Fruit fly (Drosophila melanogaster) whole organism, pupa: ENCODE data around the gene ast.

Source experiments
- CG10348 ChIP-seq: fragments of 200-800 bp; sonication (Bioruptor generic); IDR thresholded peaks from 2 replicates; pipeline ENCODE4 v1.3.6; 2022; ENCODE audit warnings: missing biosample characterization, missing genetic modification characterization
- CG13204 ChIP-seq: fragments of 200-800 bp; sonication (Bioruptor generic); optimal IDR thresholded peaks from 2 replicates; lab custom pipeline; 2018; ENCODE audit warnings: missing biosample characterization, mild to moderate bottlenecking, missing genetic modification characterization, moderate library complexity
- CG15710 ChIP-seq: fragments of 200-800 bp; sonication (Bioruptor generic); optimal IDR thresholded peaks from 2 replicates; lab custom pipeline; 2018; ENCODE audit warnings: missing biosample characterization, mild to moderate bottlenecking, missing genetic modification characterization, moderate library complexity
- CG17806 ChIP-seq: fragments of 200-800 bp; sonication (Bioruptor generic); optimal IDR thresholded peaks from 2 replicates; lab custom pipeline; 2018; ENCODE audit warnings: missing biosample characterization, mild to moderate bottlenecking, missing genetic modification characterization, moderate library complexity
- CG32121 ChIP-seq: fragments of 200-800 bp; sonication (Bioruptor generic); IDR thresholded peaks from 2 replicates; pipeline ENCODE4 v1.3.6; 2022; ENCODE audit warnings: missing biosample characterization, missing genetic modification characterization
- CG34367 ChIP-seq: fragments of 200-800 bp; sonication (Bioruptor generic); optimal IDR thresholded peaks from 2 replicates; lab custom pipeline; 2018; ENCODE audit warnings: missing biosample characterization, mild to moderate bottlenecking, missing genetic modification characterization
- CG4496 ChIP-seq: fragments of 200-800 bp; sonication (Bioruptor generic); IDR thresholded peaks from 3 replicates; pipeline ENCODE4 v1.3.6; 2022; ENCODE audit warnings: missing biosample characterization, missing genetic modification characterization
- CG8159 ChIP-seq: fragments of 200-800 bp; sonication (Bioruptor generic); optimal IDR thresholded peaks from 3 replicates; lab custom pipeline; 2018; ENCODE audit warnings: missing biosample characterization, mild to moderate bottlenecking, missing genetic modification characterization, moderate library complexity
- CG9948 ChIP-seq: fragments of 200-800 bp; sonication (Bioruptor generic); optimal IDR thresholded peaks from 2 replicates; lab custom pipeline; 2018; ENCODE audit warnings: missing biosample characterization, mild to moderate bottlenecking, missing genetic modification characterization, moderate library complexity
- D1 ChIP-seq: fragments of 200-800 bp; sonication (Bioruptor generic); optimal IDR thresholded peaks from 2 replicates; lab custom pipeline; 2018; ENCODE audit warnings: missing biosample characterization, mild to moderate bottlenecking, missing genetic modification characterization, moderate library complexity
- EcR ChIP-seq: fragments of 200-800 bp; sonication (Bioruptor generic); optimal IDR thresholded peaks from 3 replicates; lab custom pipeline; 2019; ENCODE audit warnings: missing biosample characterization, missing genetic modification characterization, mild to moderate bottlenecking, moderate library complexity, missing genetic modification reagents
- Ets98B ChIP-seq: fragments of 200-800 bp; sonication (Bioruptor generic); IDR thresholded peaks from 2 replicates; pipeline ENCODE4 v1.3.6; 2022; ENCODE audit warnings: missing biosample characterization, missing genetic modification characterization
- fd96Ca ChIP-seq: fragments of 200-800 bp; sonication (Bioruptor generic); IDR thresholded peaks from 3 replicates; pipeline ENCODE4 v1.3.6; 2022; ENCODE audit warnings: missing biosample characterization, missing genetic modification characterization
- gl ChIP-seq: fragments of 200-800 bp; sonication (Bioruptor generic); optimal IDR thresholded peaks from 2 replicates; lab custom pipeline; 2018; ENCODE audit warnings: missing biosample characterization, mild to moderate bottlenecking, missing genetic modification characterization

dm6 chr2L:1049361-1049760, 28.4 kb upstream of the ast start:
- TF ChIP-seq D1 (tag; lab: Kevin White, UChicago) (no peak), fd96Ca (GFP tag; lab: Robert Waterston, UW) (no peak), CG34367 (tag; lab: Kevin White, UChicago) (no peak), CG13204 (GFP tag; lab: Kevin White, UChicago) (no peak), CG4496 (GFP tag; lab: Robert Waterston, UW) (peak; percentile 73), gl (tag; lab: Kevin White, UChicago) (no peak), CG8159 (tag; lab: Kevin White, UChicago) (no peak), CG32121 (GFP tag; lab: Robert Waterston, UW) (no peak), CG9948 (tag; lab: Kevin White, UChicago) (no peak), CG17806 (tag; lab: Kevin White, UChicago) (no peak), EcR (GFP tag; lab: Kevin White, UChicago) (no peak), CG15710 (tag; lab: Kevin White, UChicago) (no peak), CG10348 (GFP tag; lab: Robert Waterston, UW) (no peak), Ets98B (no peak)
